Worm (Caenorhabditis elegans): ENCODE data around the gene gst-34.

DNA sequence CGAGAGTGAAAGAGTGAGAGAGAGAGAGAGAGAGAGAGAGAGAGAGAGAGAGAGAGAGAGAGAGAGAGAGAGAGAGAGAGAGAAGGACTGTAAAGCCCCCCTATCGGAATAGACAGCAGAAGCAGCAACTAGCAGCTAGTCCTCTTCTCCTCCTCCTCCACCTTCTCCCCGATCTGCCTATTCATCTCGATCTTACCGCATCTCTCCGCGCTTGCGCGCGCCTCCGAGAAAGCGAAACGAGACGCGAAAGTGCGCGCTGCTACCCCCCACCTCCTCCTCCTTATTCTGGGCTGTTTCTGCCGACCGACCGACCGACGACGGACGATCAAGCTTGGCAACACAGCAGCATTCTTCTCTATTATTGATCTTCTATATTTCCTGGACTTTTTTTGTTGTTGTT lies 34.9 kb upstream of the gst-34 start:
- no peak for TF ChIP-seq ama-1 (optimal IDR thresholded peaks at IDR 0.05)
- TF ChIP-seq hmg-4 (GFP tag; optimal IDR thresholded peaks at IDR 0.05), result peak; percentile 40
- no peak for TF ChIP-seq flt-1 (GFP tag; IDR thresholded peaks at IDR 0.05)
- TF ChIP-seq B0310.2 (tag; optimal IDR thresholded peaks at IDR 0.05), result no peak
- no peak for TF ChIP-seq hnd-1 (tag; optimal IDR thresholded peaks at IDR 0.05)
- no peak for TF ChIP-seq ceh-13 (GFP tag; optimal IDR thresholded peaks at IDR 0.05)
- no peak for TF ChIP-seq aly-1 (tag; optimal IDR thresholded peaks at IDR 0.05)
- TF ChIP-seq sea-1 (GFP tag; conservative IDR thresholded peaks at IDR 0.05), result no peak
- no peak for TF ChIP-seq tra-4 (tag; optimal IDR thresholded peaks at IDR 0.05)
- no peak for TF ChIP-seq tbx-11 (GFP tag; IDR thresholded peaks at IDR 0.05)
- TF ChIP-seq F13C5.2 (tag; optimal IDR thresholded peaks at IDR 0.05), result no peak
